Fruit fly (Drosophila melanogaster) whole organism, adult: Measurements from ENCODE around the gene dl.

ENCODE experiments used
- CG11617 ChIP-seq: fragments of 200-800 bp; sonication (Bioruptor generic); optimal IDR thresholded peaks from 2 replicates; lab custom pipeline; 2017; ENCODE audit warnings: mild to moderate bottlenecking, missing biosample characterization, missing genetic modification reagents, missing genetic modification characterization
- CG12768 ChIP-seq: fragments of 200-800 bp; sonication (Bioruptor generic); optimal IDR thresholded peaks from 2 replicates; lab custom pipeline; 2017; ENCODE audit warnings: missing biosample characterization, missing genetic modification characterization, mild to moderate bottlenecking, moderate library complexity, missing genetic modification reagents
- CG14711 ChIP-seq: fragments of 200-800 bp; sonication (Bioruptor generic); optimal IDR thresholded peaks from 2 replicates; lab custom pipeline; 2018; ENCODE audit warnings: missing biosample characterization, mild to moderate bottlenecking, missing genetic modification characterization, moderate library complexity
- CG1620 ChIP-seq: fragments of 200-800 bp; sonication (Bioruptor generic); optimal IDR thresholded peaks from 2 replicates; lab custom pipeline; 2016; ENCODE audit warnings: missing biosample characterization, missing genetic modification characterization
- CG33017 ChIP-seq: fragments of 200-800 bp; sonication (Bioruptor generic); optimal IDR thresholded peaks from 2 replicates; lab custom pipeline; 2018; ENCODE audit warnings: missing biosample characterization, mild to moderate bottlenecking, missing genetic modification characterization, moderate library complexity
- CG5204 ChIP-seq: fragments of 200-800 bp; sonication (Bioruptor generic); optimal IDR thresholded peaks from 2 replicates; lab custom pipeline; 2016; ENCODE audit warnings: missing biosample characterization, missing genetic modification characterization
- CG7045 ChIP-seq: fragments of 200-800 bp; sonication (Bioruptor generic); optimal IDR thresholded peaks from 2 replicates; lab custom pipeline; 2017; ENCODE audit warnings: missing biosample characterization, mild to moderate bottlenecking, missing genetic modification characterization
- CG7101 ChIP-seq: fragments of 200-800 bp; sonication (Bioruptor generic); optimal IDR thresholded peaks from 2 replicates; lab custom pipeline; 2018; ENCODE audit warnings: missing biosample characterization, mild to moderate bottlenecking, missing genetic modification characterization, moderate library complexity
- Clk ChIP-seq: fragments of 200-800 bp; sonication (Bioruptor generic); optimal IDR thresholded peaks from 2 replicates; lab custom pipeline; 2017; ENCODE audit warnings: missing biosample characterization, missing genetic modification characterization
- Crg-1 ChIP-seq: fragments of 200-800 bp; sonication (Bioruptor generic); optimal IDR thresholded peaks from 2 replicates; lab custom pipeline; 2016; ENCODE audit warnings: missing biosample characterization, missing genetic modification characterization
- Hr96 ChIP-seq: fragments of 200-800 bp; sonication (Bioruptor generic); optimal IDR thresholded peaks from 2 replicates; lab custom pipeline; 2016; ENCODE audit warnings: missing biosample characterization, missing genetic modification characterization
- Mnt ChIP-seq: fragments of 200-800 bp; sonication (Bioruptor generic); optimal IDR thresholded peaks from 2 replicates; lab custom pipeline; 2016; ENCODE audit warnings: missing biosample characterization, mild to moderate bottlenecking, missing genetic modification characterization
- bab1 ChIP-seq: fragments of 200-800 bp; sonication (Bioruptor generic); optimal IDR thresholded peaks from 3 replicates; lab custom pipeline; 2019; ENCODE audit warnings: missing biosample characterization, mild to moderate bottlenecking, missing genetic modification characterization, moderate library complexity
- cic ChIP-seq: fragments of 200-800 bp; sonication (Bioruptor generic); optimal IDR thresholded peaks from 2 replicates; lab custom pipeline; 2017; ENCODE audit warnings: missing biosample characterization, mild to moderate bottlenecking, missing genetic modification characterization, moderate library complexity
- cnc ChIP-seq, 2 experiments: fragments of >200 bp; optimal IDR thresholded peaks; 2 replicates each; lab custom pipeline; 2017
- kay ChIP-seq: fragments of 200-800 bp; sonication (Bioruptor generic); peaks from one replicate; lab custom pipeline; 2016; ENCODE audit warnings: missing biosample characterization, missing genetic modification characterization, borderline replicate concordance
- ovo ChIP-seq: fragments of 200-800 bp; sonication (Bioruptor generic); optimal IDR thresholded peaks from 2 replicates; lab custom pipeline; 2016; ENCODE audit warnings: missing biosample characterization, missing genetic modification characterization
- pad ChIP-seq: fragments of 200-800 bp; sonication (Bioruptor generic); optimal IDR thresholded peaks from 3 replicates; lab custom pipeline; 2017; ENCODE audit warnings: missing biosample characterization, missing genetic modification characterization, mild to moderate bottlenecking, moderate library complexity, missing genetic modification reagents
- tj ChIP-seq: fragments of 200-800 bp; sonication (Bioruptor generic); optimal IDR thresholded peaks from 3 replicates; lab custom pipeline; 2017; ENCODE audit warnings: missing biosample characterization, mild to moderate bottlenecking, missing genetic modification characterization, moderate library complexity
- toe ChIP-seq: fragments of 200-800 bp; sonication (Bioruptor generic); optimal IDR thresholded peaks from 2 replicates; lab custom pipeline; 2016; ENCODE audit warnings: missing biosample characterization, missing genetic modification characterization

dl gene

dm6 chr2L:17433030-17433912 lies 16.9 kb downstream of the dl start, which contains the start of the genes Dif and CG5043:
Gene Dif (minus strand): TSS chr2L:17433161.
Gene CG5043 (plus strand): TSS chr2L:17433862.
- TF ChIP-seq Mnt (GFP tag; lab: Kevin White, UChicago): no peak
- no peak for TF ChIP-seq Crg-1 (GFP tag; lab: Kevin White, UChicago)
- no peak for TF ChIP-seq Hr96 (GFP tag; lab: Kevin White, UChicago)
- no peak for TF ChIP-seq CG5204 (GFP tag; lab: Kevin White, UChicago)
- no peak for TF ChIP-seq cnc (optimal IDR thresholded peaks at IDR 0.05; lab: Kevin White, UChicago)
- TF ChIP-seq CG12768 (GFP tag; lab: Kevin White, UChicago): no peak
- no peak for TF ChIP-seq CG11617 (GFP tag; lab: Kevin White, UChicago)
- no peak for TF ChIP-seq Clk (GFP tag; lab: Kevin White, UChicago)
- TF ChIP-seq bab1 (GFP tag; lab: Kevin White, UChicago): no peak
- no peak for TF ChIP-seq pad
- TF ChIP-seq ovo (GFP tag; lab: Kevin White, UChicago): no peak
- TF ChIP-seq kay (GFP tag; lab: Kevin White, UChicago): no peak
- no peak for TF ChIP-seq toe (GFP tag; lab: Kevin White, UChicago)
- no peak for TF ChIP-seq cic
- no peak for TF ChIP-seq tj
- TF ChIP-seq CG1620 (GFP tag; lab: Kevin White, UChicago): no peak
- no peak for TF ChIP-seq CG7101

DNA sequence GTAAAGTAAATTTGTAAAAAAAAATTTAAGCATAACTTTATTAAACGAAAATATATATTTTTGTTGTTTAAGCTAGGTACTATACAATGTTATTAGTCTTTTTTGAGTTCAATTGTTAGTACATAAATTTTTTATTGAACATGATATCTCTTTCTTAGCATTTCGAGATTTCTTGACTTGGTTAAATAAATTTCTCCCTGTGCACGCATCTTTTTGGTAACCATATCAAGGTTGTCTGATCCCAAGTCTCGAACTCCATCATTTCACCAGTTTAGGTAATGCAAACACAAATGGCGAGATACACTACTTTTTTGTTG lies 18.8 kb downstream of the dl start:
- TF ChIP-seq pad (no peak), kay (GFP tag; lab: Kevin White, UChicago) (peak; percentile 48)

DNA sequence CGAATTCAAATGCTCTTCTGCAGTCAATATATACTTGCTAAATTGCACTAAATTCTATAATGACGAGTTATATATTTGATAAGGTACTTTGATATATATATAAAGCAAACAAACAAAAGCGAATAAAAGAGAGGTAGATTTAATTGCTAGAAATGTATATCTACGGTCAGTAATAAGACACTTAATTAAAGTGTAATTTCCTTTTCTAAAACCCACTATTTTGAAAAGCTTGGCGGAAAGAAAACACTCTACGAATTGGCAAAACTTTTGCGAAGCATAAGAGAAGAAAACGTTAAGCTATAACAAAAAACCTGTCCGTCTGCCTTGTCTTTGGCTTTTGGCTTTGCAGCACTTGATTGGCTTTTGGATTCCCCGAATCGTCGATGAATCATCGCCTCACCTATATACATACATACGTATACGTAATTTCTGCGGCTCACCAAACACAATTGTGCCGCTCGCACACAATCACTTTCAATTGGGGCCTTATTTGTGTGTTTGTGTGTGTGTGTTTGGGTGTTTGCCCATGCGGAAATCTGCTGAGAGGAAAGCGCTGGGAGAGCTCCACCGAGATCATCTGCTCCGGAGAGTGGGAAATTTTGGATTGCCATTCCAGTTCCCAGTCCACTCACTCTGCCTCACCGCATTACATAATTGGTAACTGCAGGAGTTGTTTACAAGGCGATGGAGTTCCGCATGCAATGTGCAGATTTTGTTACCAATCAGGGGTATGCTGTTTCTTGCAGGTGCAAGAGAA lies 19.4 kb downstream of the dl start:
- TF ChIP-seq CG12768 (GFP tag; lab: Kevin White, UChicago) (no peak), CG7045 (no peak), Mnt (GFP tag; lab: Kevin White, UChicago) (no peak), kay (GFP tag; lab: Kevin White, UChicago) (peak; percentile 54)

DNA sequence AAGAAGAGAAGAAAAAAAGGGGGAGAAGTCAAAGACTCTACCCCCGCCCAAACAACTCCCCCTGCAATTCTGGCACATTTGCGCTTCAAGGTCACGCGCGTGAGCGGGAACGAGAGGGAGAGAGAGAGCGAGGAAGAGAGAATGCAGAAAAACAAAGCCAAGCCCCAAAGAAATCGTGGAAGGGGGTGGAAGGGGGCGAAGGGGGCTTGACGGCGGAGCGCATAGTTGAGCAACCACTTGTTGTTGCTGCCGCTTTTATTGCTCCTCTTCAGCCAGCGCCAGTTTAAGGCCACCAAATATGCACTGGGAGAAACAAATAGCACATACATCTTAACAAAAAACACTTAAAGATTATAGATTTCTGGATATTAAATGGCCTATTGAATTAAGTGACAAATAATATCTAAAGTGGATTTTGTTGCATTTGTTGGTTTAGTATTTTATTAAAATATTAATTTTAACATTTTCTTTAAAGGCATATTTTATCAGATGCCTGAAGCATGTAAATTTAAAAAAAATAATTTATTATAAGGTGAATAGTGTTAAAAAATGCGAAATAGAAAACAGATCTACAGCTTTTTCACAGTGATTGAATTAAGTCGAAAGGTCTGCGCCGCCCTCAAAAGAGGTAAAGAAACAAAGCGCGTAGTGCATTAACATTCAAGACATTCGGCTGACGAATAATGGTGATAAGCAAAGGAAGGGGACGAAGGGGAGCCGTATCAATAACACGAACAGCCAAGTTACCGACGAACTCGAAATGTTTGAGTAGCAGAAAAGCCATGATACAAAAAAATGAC lies 20.2 kb downstream of the dl start:
- peak; percentile 76 for TF ChIP-seq tj
- TF ChIP-seq CG11617 (GFP tag; lab: Kevin White, UChicago): peak; percentile 91
- no peak for TF ChIP-seq cnc (optimal IDR thresholded peaks at IDR 0.05; lab: Kevin White, UChicago)
- peak; percentile 84 for TF ChIP-seq CG12768 (GFP tag; lab: Kevin White, UChicago)
- peak; percentile 88 for TF ChIP-seq Mnt (GFP tag; lab: Kevin White, UChicago)
- TF ChIP-seq CG7045: peak; percentile 65
- TF ChIP-seq ovo (GFP tag; lab: Kevin White, UChicago): peak; percentile 70
- peak; percentile 91 for TF ChIP-seq CG14711 (tag; lab: Kevin White, UChicago)
- TF ChIP-seq bab1 (GFP tag; lab: Kevin White, UChicago): peak; percentile 8
- no peak for TF ChIP-seq toe (GFP tag; lab: Kevin White, UChicago)
- peak; percentile 54 for TF ChIP-seq CG5204 (GFP tag; lab: Kevin White, UChicago)
- TF ChIP-seq kay (GFP tag; lab: Kevin White, UChicago): peak; percentile 22
- TF ChIP-seq CG7101: peak; percentile 93
- TF ChIP-seq Crg-1 (GFP tag; lab: Kevin White, UChicago): peak; percentile 31
- TF ChIP-seq CG1620 (GFP tag; lab: Kevin White, UChicago): peak; percentile 44
- peak; percentile 19 for TF ChIP-seq Hr96 (GFP tag; lab: Kevin White, UChicago)
- peak; percentile 85 for TF ChIP-seq pad
- TF ChIP-seq Clk (GFP tag; lab: Kevin White, UChicago): peak; percentile 73
- TF ChIP-seq CG33017 (tag; lab: Kevin White, UChicago): peak; percentile 86
- TF ChIP-seq cic: no peak

DNA sequence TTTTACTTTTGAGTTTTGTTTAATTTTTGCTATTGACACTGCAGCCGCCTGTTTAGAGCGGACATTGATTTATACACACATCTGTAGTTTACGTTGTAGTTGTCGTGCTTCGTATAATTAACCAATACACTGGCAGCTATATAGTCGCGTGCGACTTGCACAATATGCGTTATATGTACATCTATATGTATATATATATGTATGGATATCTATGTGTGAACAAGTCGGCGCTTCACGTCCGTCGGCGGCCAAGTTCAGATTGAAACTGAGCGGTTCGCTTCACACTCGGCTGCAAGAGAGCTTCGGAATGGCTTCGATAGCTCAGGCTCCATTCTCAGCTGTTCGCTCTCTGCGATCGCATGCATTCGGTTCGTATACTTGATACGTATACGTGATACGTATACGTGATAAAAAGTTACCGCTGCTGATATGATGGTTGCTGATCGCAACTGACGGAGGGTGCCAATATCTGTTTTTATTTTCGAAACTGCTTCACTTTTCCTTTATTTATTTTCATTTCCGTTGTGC lies 22.2 kb downstream of the dl start:
- TF ChIP-seq Mnt (GFP tag; lab: Kevin White, UChicago) (peak; percentile 84), CG7101 (peak; percentile 28), CG1620 (GFP tag; lab: Kevin White, UChicago) (no peak), pad (peak; percentile 4), cic (peak; percentile 93), CG33017 (tag; lab: Kevin White, UChicago) (peak; percentile 58), kay (GFP tag; lab: Kevin White, UChicago) (peak; percentile 94), Crg-1 (GFP tag; lab: Kevin White, UChicago) (peak; percentile 28), CG5204 (GFP tag; lab: Kevin White, UChicago) (no peak), CG14711 (tag; lab: Kevin White, UChicago) (peak; percentile 22), tj (peak; percentile 45), Clk (GFP tag; lab: Kevin White, UChicago) (no peak), CG12768 (GFP tag; lab: Kevin White, UChicago) (peak; percentile 47), bab1 (GFP tag; lab: Kevin White, UChicago) (no peak), cnc (optimal IDR thresholded peaks at IDR 0.05; lab: Kevin White, UChicago) (no peak), Hr96 (GFP tag; lab: Kevin White, UChicago) (peak; percentile 1), CG11617 (GFP tag; lab: Kevin White, UChicago) (peak; percentile 21), ovo (GFP tag; lab: Kevin White, UChicago) (no peak), toe (GFP tag; lab: Kevin White, UChicago) (peak; percentile 26), CG7045 (no peak)
